Fruit fly (Drosophila melanogaster): ENCODE measurements around the gene CG33969.

The CG33969 gene

DNA sequence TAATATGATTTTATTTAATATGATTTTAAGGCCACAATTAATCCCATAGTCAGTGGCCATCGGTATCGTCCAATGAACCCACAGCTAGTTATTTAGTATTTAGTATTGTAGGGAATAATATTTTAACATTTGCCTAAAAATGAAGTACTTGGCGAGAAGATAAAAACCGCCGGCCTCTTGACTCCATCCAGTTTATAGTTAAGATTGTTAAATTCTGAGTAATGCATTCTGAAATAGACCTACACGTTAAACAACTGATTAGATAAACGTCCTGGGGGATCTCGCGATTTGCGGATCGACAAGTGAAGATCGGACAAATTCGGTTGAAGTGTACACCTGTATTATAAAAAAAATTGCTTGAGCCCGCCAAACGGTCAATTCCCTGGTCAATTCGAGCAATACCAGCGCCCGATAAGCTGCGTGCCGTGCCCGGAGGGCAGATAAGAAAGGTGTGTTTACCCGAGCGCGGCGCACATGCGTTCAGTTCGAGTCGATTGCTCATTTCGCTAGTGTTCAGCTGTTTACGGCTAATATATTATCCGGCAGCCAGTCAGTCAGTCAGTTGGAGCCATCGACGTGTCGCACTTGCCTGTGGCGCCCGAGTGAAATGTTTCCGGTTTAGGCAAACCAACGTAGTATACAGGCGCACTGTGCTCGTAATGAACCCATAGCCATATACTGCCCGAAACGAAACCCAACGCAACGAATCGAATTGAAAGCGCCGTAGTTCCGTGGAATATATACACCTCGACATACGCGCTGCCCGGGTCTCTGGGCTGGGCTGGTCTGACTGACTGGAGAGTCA, 6.1 kb downstream of the CG33969 start:
- TF ChIP-seq Pif1A (GFP tag; optimal IDR thresholded peaks at IDR 0.05) (no peak), CG32121 (GFP tag; IDR thresholded peaks at IDR 0.05) (peak; percentile 36; the same call in 1 of the 2 replicates), EcR (GFP tag; optimal IDR thresholded peaks at IDR 0.05) (peak; percentile 18)

DNA sequence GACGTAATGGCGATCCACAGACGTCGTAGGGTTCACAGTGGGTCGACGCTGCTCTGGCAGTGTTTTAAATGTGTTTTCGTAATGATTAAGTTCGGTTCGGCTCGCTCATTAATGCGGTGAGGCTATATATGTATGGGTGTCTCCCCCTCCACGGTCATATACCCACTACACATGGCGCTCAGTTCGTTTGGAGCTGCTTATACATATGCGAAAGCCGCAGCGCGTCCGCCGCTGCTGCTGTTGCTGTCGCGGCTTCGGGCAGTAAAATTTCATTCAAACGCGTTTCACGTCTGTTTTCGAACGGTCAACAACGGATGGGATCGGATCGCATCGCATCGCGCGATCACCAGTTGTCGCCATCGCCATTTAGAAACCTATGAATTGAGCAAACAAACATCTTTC, 7.4 kb downstream of the CG33969 start:
- no peak for TF ChIP-seq CG8301 (tag; optimal IDR thresholded peaks at IDR 0.05)
- no peak for TF ChIP-seq Pif1A (GFP tag; optimal IDR thresholded peaks at IDR 0.05)
- peak; percentile 87 for TF ChIP-seq CG13204 (GFP tag; optimal IDR thresholded peaks at IDR 0.05)
- TF ChIP-seq EcR (GFP tag; optimal IDR thresholded peaks at IDR 0.05), result peak; percentile 57

DNA sequence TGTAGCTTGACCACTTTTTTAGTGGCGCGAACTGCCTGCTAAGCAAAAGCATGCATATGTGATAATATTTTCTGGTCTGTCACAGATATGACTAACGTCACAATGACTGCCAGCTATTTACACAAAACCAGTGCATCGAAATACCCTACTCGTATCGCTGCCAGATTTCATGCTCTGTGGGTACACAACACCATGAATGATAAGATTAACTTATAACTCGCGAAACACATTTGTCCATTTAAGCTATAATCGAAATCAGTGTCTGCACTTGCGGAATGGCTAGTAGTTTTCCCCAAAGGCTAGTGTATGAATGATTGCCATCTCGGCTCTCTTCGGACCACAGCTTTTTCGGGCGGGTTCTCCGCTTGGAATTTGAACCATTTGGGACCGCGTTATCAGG, 7.9 kb downstream of the CG33969 start:
- TF ChIP-seq CG4496 (GFP tag; IDR thresholded peaks at IDR 0.05), result no peak
- TF ChIP-seq CG10348 (GFP tag; IDR thresholded peaks at IDR 0.05), result no peak
- no peak for TF ChIP-seq CG32121 (GFP tag; IDR thresholded peaks at IDR 0.05)
- TF ChIP-seq EcR (GFP tag; optimal IDR thresholded peaks at IDR 0.05), result peak; percentile 15

dm6 chr3L:20385006-20385405, 8.3 kb downstream of the CG33969 start:
- TF ChIP-seq CG14655 (GFP tag; optimal IDR thresholded peaks at IDR 0.05), result no peak
- no peak for TF ChIP-seq Pif1B (GFP tag; optimal IDR thresholded peaks at IDR 0.05)
- no peak for TF ChIP-seq CG8301 (tag; optimal IDR thresholded peaks at IDR 0.05)
- no peak for TF ChIP-seq rn (GFP tag; IDR thresholded peaks at IDR 0.05)
- no peak for TF ChIP-seq CG4496 (GFP tag; IDR thresholded peaks at IDR 0.05)
- no peak for TF ChIP-seq CG32121 (GFP tag; IDR thresholded peaks at IDR 0.05)
- TF ChIP-seq fd96Ca (GFP tag; IDR thresholded peaks at IDR 0.05), result no peak
- TF ChIP-seq Ets98B (GFP tag; IDR thresholded peaks at IDR 0.05), result no peak

- no peak for TF ChIP-seq EcR (GFP tag; optimal IDR thresholded peaks at IDR 0.05)
- TF ChIP-seq CG10348 (GFP tag; IDR thresholded peaks at IDR 0.05), result no peak
- TF ChIP-seq CG8159 (tag; optimal IDR thresholded peaks at IDR 0.05), result peak; percentile 75
- TF ChIP-seq Pif1B (GFP tag; optimal IDR thresholded peaks at IDR 0.05), result peak; percentile 5
- TF ChIP-seq CG9948 (tag; optimal IDR thresholded peaks at IDR 0.05), result peak; percentile 61
- no peak for TF ChIP-seq CG13204 (GFP tag; optimal IDR thresholded peaks at IDR 0.05)
- TF ChIP-seq Pif1A (GFP tag; optimal IDR thresholded peaks at IDR 0.05), result no peak
- peak; percentile 36 for TF ChIP-seq CG34367 (tag; optimal IDR thresholded peaks at IDR 0.05)
- no peak for TF ChIP-seq Ets98B (GFP tag; IDR thresholded peaks at IDR 0.05)
- TF ChIP-seq CG17806 (tag; optimal IDR thresholded peaks at IDR 0.05), result peak; percentile 57
- no peak for TF ChIP-seq CG14655 (GFP tag; optimal IDR thresholded peaks at IDR 0.05)
- TF ChIP-seq CG32121 (GFP tag; IDR thresholded peaks at IDR 0.05), result peak; percentile 49; the same call in 1 of the 2 replicates
- no peak for TF ChIP-seq fd96Ca (GFP tag; IDR thresholded peaks at IDR 0.05)
- no peak for TF ChIP-seq rn (GFP tag; IDR thresholded peaks at IDR 0.05)
- TF ChIP-seq gl (tag; optimal IDR thresholded peaks at IDR 0.05), result no peak
- peak; percentile 69 for TF ChIP-seq CG15710 (tag; optimal IDR thresholded peaks at IDR 0.05)
- TF ChIP-seq CG8301 (tag; optimal IDR thresholded peaks at IDR 0.05), result peak; percentile 59
- peak; percentile 64 for TF ChIP-seq Snoo (tag; optimal IDR thresholded peaks at IDR 0.05)
- peak; percentile 68 for TF ChIP-seq D1 (tag; optimal IDR thresholded peaks at IDR 0.05)
- TF ChIP-seq CG4496 (GFP tag; IDR thresholded peaks at IDR 0.05), result 0 out of 3 replicates have a peak, but pooled peaks have one; percentile 55
- TF ChIP-seq CG12605 (GFP tag; IDR thresholded peaks at IDR 0.05), result no peak
Observed at dm6 chr3L:20384086-20384810, 9.1 kb downstream of the CG33969 start, which contains the start of the genes CG5498 and fbl. CG5498 (minus strand) TSS chr3L:20384109. fbl (plus strand) TSS chr3L:20384429.

DNA sequence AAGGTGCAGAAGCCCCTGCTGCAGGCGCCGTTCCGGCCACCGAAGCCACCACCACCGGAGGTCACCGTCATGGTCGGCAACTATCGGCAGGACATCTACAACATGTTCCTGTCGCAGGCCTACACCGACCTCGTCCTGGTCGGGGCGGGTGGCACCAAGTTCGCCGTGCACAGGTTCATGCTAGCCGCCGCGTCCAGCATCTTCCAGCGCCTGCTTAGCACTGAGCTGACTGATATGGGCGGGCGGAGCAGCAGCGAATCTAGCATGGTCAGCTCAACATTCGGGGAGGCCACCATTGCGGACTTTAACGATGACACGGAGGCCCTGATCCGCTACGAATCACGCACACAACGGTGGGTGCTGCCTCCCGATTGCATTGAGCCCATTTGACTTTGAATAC, 13.9 kb downstream of the CG33969 start:
- no peak for TF ChIP-seq CG15710 (tag; optimal IDR thresholded peaks at IDR 0.05)
- TF ChIP-seq CG13204 (GFP tag; optimal IDR thresholded peaks at IDR 0.05), result no peak
- TF ChIP-seq Ets98B (GFP tag; IDR thresholded peaks at IDR 0.05), result no peak
- TF ChIP-seq Pif1B (GFP tag; optimal IDR thresholded peaks at IDR 0.05), result no peak
- TF ChIP-seq EcR (GFP tag; optimal IDR thresholded peaks at IDR 0.05), result no peak
- TF ChIP-seq rn (GFP tag; IDR thresholded peaks at IDR 0.05), result no peak
- no peak for TF ChIP-seq gl (tag; optimal IDR thresholded peaks at IDR 0.05)
- no peak for TF ChIP-seq CG34367 (tag; optimal IDR thresholded peaks at IDR 0.05)
- TF ChIP-seq CG14655 (GFP tag; optimal IDR thresholded peaks at IDR 0.05), result no peak
- no peak for TF ChIP-seq Pif1A (GFP tag; optimal IDR thresholded peaks at IDR 0.05)
- TF ChIP-seq CG4496 (GFP tag; IDR thresholded peaks at IDR 0.05), result no peak
- TF ChIP-seq CG9948 (tag; optimal IDR thresholded peaks at IDR 0.05), result no peak
- TF ChIP-seq CG12605 (GFP tag; IDR thresholded peaks at IDR 0.05), result no peak
- no peak for TF ChIP-seq fd96Ca (GFP tag; IDR thresholded peaks at IDR 0.05)
- TF ChIP-seq CG17806 (tag; optimal IDR thresholded peaks at IDR 0.05), result no peak
- no peak for TF ChIP-seq CG8301 (tag; optimal IDR thresholded peaks at IDR 0.05)

All from whole organism, pupa.